Fruit fly (Drosophila melanogaster) whole organism, prepupa: Measurements from ENCODE around the gene CG31220.
A peak's percentile ranks its signal among the peaks of the same experiment; 100 is the strongest.

Experiments used
- Blimp-1 ChIP-seq: fragments of 200-800 bp; sonication (Bioruptor generic); optimal IDR thresholded peaks from 3 replicates; lab custom pipeline; 2017; ENCODE audit warnings: missing biosample characterization, missing genetic modification characterization, mild to moderate bottlenecking, moderate library complexity, missing genetic modification reagents
- CG10631 ChIP-seq: fragments of 200-800 bp; sonication (Bioruptor generic); optimal IDR thresholded peaks from 2 replicates; lab custom pipeline; 2016; ENCODE audit warnings: missing biosample characterization, missing genetic modification characterization
- CG10669 ChIP-seq: fragments of 200-800 bp; sonication (Bioruptor generic); optimal IDR thresholded peaks from 3 replicates; lab custom pipeline; 2018; ENCODE audit warnings: missing biosample characterization, mild to moderate bottlenecking, missing genetic modification characterization, moderate library complexity
- CG11902 ChIP-seq: fragments of 200-800 bp; sonication (Bioruptor generic); optimal IDR thresholded peaks from 3 replicates; lab custom pipeline; 2016; ENCODE audit warnings: missing biosample characterization, missing genetic modification characterization
- CG15336 ChIP-seq: fragments of 200-800 bp; sonication (Bioruptor generic); IDR thresholded peaks from 2 replicates; pipeline ENCODE4 v1.3.6; 2022; ENCODE audit warnings: missing biosample characterization, missing genetic modification characterization
- CG1621 ChIP-seq: fragments of 200-800 bp; sonication (Bioruptor generic); optimal IDR thresholded peaks from 3 replicates; lab custom pipeline; 2018; ENCODE audit warnings: missing biosample characterization, mild to moderate bottlenecking, missing genetic modification characterization
- CG3032 ChIP-seq: fragments of 200-800 bp; optimal IDR thresholded peaks from 2 replicates; lab custom pipeline; 2019; ENCODE audit warnings: missing biosample characterization, mild to moderate bottlenecking, missing genetic modification characterization, moderate library complexity
- CG32006 ChIP-seq: fragments of 200-800 bp; sonication (Bioruptor generic); optimal IDR thresholded peaks from 3 replicates; lab custom pipeline; 2017; ENCODE audit warnings: missing biosample characterization, mild to moderate bottlenecking, missing genetic modification characterization
- CG34406 ChIP-seq: fragments of 200-800 bp; sonication (Bioruptor generic); optimal IDR thresholded peaks from 3 replicates; lab custom pipeline; 2016; ENCODE audit warnings: missing biosample characterization, missing genetic modification characterization
- CG3919 ChIP-seq: fragments of 200-800 bp; sonication (Bioruptor generic); optimal IDR thresholded peaks from 3 replicates; lab custom pipeline; 2016; ENCODE audit warnings: missing biosample characterization, missing genetic modification characterization
- CG4318 ChIP-seq: fragments of 200-800 bp; sonication (Bioruptor generic); optimal IDR thresholded peaks from 3 replicates; lab custom pipeline; 2017; ENCODE audit warnings: missing biosample characterization, mild to moderate bottlenecking, missing genetic modification characterization
- CG6163 ChIP-seq: fragments of 200-800 bp; sonication (Bioruptor generic); IDR thresholded peaks from 3 replicates; pipeline ENCODE4 v1.3.6; 2022; ENCODE audit warnings: missing biosample characterization, missing genetic modification characterization
- CG6276 ChIP-seq: fragments of 200-800 bp; sonication (Bioruptor generic); optimal IDR thresholded peaks from 2 replicates; lab custom pipeline; 2017; ENCODE audit warnings: missing biosample characterization, mild to moderate bottlenecking, missing genetic modification characterization
- CG6792 ChIP-seq: fragments of 200-800 bp; sonication (Bioruptor generic); optimal IDR thresholded peaks from 3 replicates; lab custom pipeline; 2016; ENCODE audit warnings: missing biosample characterization, missing genetic modification characterization
- CG6808 ChIP-seq: fragments of 200-800 bp; sonication (Bioruptor generic); optimal IDR thresholded peaks from 3 replicates; lab custom pipeline; 2017; ENCODE audit warnings: missing biosample characterization, missing genetic modification characterization, mild to moderate bottlenecking, moderate library complexity, missing genetic modification reagents
- CG6854 ChIP-seq: fragments of 200-800 bp; sonication (Bioruptor generic); optimal IDR thresholded peaks from 2 replicates; lab custom pipeline; 2017; ENCODE audit warnings: missing biosample characterization, mild to moderate bottlenecking, missing genetic modification characterization
- CG8119 ChIP-seq: fragments of 200-800 bp; sonication (Bioruptor generic); IDR thresholded peaks from 3 replicates; pipeline ENCODE4 v1.3.6; 2022; ENCODE audit warnings: missing biosample characterization, missing genetic modification characterization
- CG8632 ChIP-seq: fragments of 200-800 bp; sonication (Bioruptor generic); optimal IDR thresholded peaks from 3 replicates; lab custom pipeline; 2016; ENCODE audit warnings: missing biosample characterization, missing genetic modification characterization
- Eip75B ChIP-seq: fragments of 200-800 bp; sonication (Bioruptor generic); optimal IDR thresholded peaks from 3 replicates; lab custom pipeline; 2016; ENCODE audit warnings: missing biosample characterization, missing genetic modification characterization
- Eip78C ChIP-seq: fragments of 200-800 bp; sonication (Bioruptor generic); peaks from one replicate; lab custom pipeline; 2016; ENCODE audit warnings: missing biosample characterization, missing genetic modification characterization
- Eip93F ChIP-seq: fragments of 200-800 bp; sonication (Bioruptor generic); optimal IDR thresholded peaks from 2 replicates; lab custom pipeline; 2016; ENCODE audit warnings: missing biosample characterization, mild to moderate bottlenecking, missing genetic modification characterization
- Ets21C ChIP-seq: fragments of 200-800 bp; sonication (Bioruptor generic); optimal IDR thresholded peaks from 3 replicates; lab custom pipeline; 2016; ENCODE audit warnings: missing biosample characterization, missing genetic modification characterization
- Gug ChIP-seq: fragments of 200-800 bp; sonication (Bioruptor generic); IDR thresholded peaks from 2 replicates; pipeline ENCODE4 v1.3.6; 2022; ENCODE audit warnings: missing biosample characterization, missing genetic modification characterization
- Hr39 ChIP-seq: fragments of 200-800 bp; sonication (Bioruptor generic); optimal IDR thresholded peaks from 2 replicates; lab custom pipeline; 2016; ENCODE audit warnings: missing biosample characterization, missing genetic modification characterization
- Hr4 ChIP-seq: fragments of 200-800 bp; sonication (Bioruptor generic); optimal IDR thresholded peaks from 3 replicates; lab custom pipeline; 2016; ENCODE audit warnings: missing biosample characterization, missing genetic modification characterization
- Lpt ChIP-seq: fragments of 200-800 bp; sonication (Bioruptor generic); optimal IDR thresholded peaks from 3 replicates; lab custom pipeline; 2016; ENCODE audit warnings: missing biosample characterization, missing genetic modification characterization
- Met ChIP-seq: fragments of 200-800 bp; sonication (Bioruptor generic); optimal IDR thresholded peaks from 3 replicates; lab custom pipeline; 2016; ENCODE audit warnings: missing biosample characterization, missing genetic modification characterization
- OdsH ChIP-seq: fragments of 200-800 bp; sonication (Bioruptor generic); optimal IDR thresholded peaks from 3 replicates; lab custom pipeline; 2016; ENCODE audit warnings: missing biosample characterization, missing genetic modification characterization
- Sox102F ChIP-seq: fragments of 200-800 bp; sonication (Bioruptor generic); optimal IDR thresholded peaks from 2 replicates; lab custom pipeline; 2016; ENCODE audit warnings: missing biosample characterization, mild to moderate bottlenecking, missing genetic modification characterization
- Sox14 ChIP-seq: fragments of 200-800 bp; sonication (Bioruptor generic); optimal IDR thresholded peaks from 3 replicates; lab custom pipeline; 2016; ENCODE audit warnings: missing biosample characterization, missing genetic modification characterization
- acj6 ChIP-seq: fragments of 200-800 bp; sonication (Bioruptor generic); optimal IDR thresholded peaks from 3 replicates; lab custom pipeline; 2016; ENCODE audit warnings: missing biosample characterization, missing genetic modification characterization
- dac ChIP-seq: fragments of 200-800 bp; sonication (Bioruptor generic); optimal IDR thresholded peaks from 2 replicates; lab custom pipeline; 2017; ENCODE audit warnings: missing biosample characterization, mild to moderate bottlenecking, missing genetic modification characterization
- dsx ChIP-seq: fragments of 200-800 bp; optimal IDR thresholded peaks from 3 replicates; lab custom pipeline; 2019; ENCODE audit warnings: missing biosample characterization, mild to moderate bottlenecking, missing genetic modification characterization, moderate library complexity; ENCODE audit not compliant: poor library complexity, severe bottlenecking
- eg ChIP-seq: fragments of 200-800 bp; sonication (Bioruptor generic); IDR thresholded peaks from 3 replicates; pipeline ENCODE4 v1.3.6; 2022; ENCODE audit warnings: missing biosample characterization, missing genetic modification characterization
- fd59A ChIP-seq: fragments of 200-800 bp; sonication (Bioruptor generic); optimal IDR thresholded peaks from 2 replicates; lab custom pipeline; 2017; ENCODE audit warnings: missing biosample characterization, mild to moderate bottlenecking, missing genetic modification characterization, missing genetic modification reagents
- fd85E ChIP-seq: fragments of 200-800 bp; sonication (Bioruptor generic); optimal IDR thresholded peaks from 3 replicates; lab custom pipeline; 2016; ENCODE audit warnings: missing biosample characterization, missing genetic modification characterization
- fkh ChIP-seq: fragments of 200-800 bp; sonication (Bioruptor generic); optimal IDR thresholded peaks from 3 replicates; lab custom pipeline; 2017; ENCODE audit warnings: missing biosample characterization, mild to moderate bottlenecking, missing genetic modification characterization, moderate library complexity
- lz ChIP-seq: fragments of 200-800 bp; sonication (Bioruptor generic); optimal IDR thresholded peaks from 3 replicates; lab custom pipeline; 2016; ENCODE audit warnings: missing biosample characterization, missing genetic modification characterization
- pdm3 ChIP-seq: fragments of 200-800 bp; sonication (Bioruptor generic); optimal IDR thresholded peaks from 3 replicates; lab custom pipeline; 2016; ENCODE audit warnings: missing biosample characterization, missing genetic modification characterization
- salr ChIP-seq, 2 experiments: fragments of 200-800 bp; sonication (Bioruptor generic); optimal IDR thresholded peaks; 3 replicates each; lab custom pipeline; 2016 to 2018; ENCODE audit warnings: missing biosample characterization in 2 of 2, missing genetic modification characterization in 2 of 2, mild to moderate bottlenecking in 1 of 2
- spab ChIP-seq: fragments of 200-800 bp; sonication (Bioruptor generic); optimal IDR thresholded peaks from 2 replicates; lab custom pipeline; 2017; ENCODE audit warnings: missing biosample characterization, mild to moderate bottlenecking, missing genetic modification characterization, missing genetic modification reagents
- ss ChIP-seq, 2 experiments: fragments of 200-800 bp; sonication (Bioruptor generic); optimal IDR thresholded peaks; 2 replicates in 1 of 2; 3 replicates in 1 of 2; lab custom pipeline; 2017 to 2018; ENCODE audit warnings: mild to moderate bottlenecking in 2 of 2, missing biosample characterization in 2 of 2, missing genetic modification characterization in 2 of 2, moderate library complexity in 1 of 2
- topi ChIP-seq: fragments of 200-800 bp; sonication (Bioruptor generic); optimal IDR thresholded peaks from 3 replicates; lab custom pipeline; 2016; ENCODE audit warnings: missing biosample characterization, missing genetic modification characterization
- vri ChIP-seq: fragments of 200-800 bp; sonication (Bioruptor generic); optimal IDR thresholded peaks from 3 replicates; lab custom pipeline; 2016; ENCODE audit warnings: missing biosample characterization, mild to moderate bottlenecking, missing genetic modification characterization

CG31220 gene

DNA sequence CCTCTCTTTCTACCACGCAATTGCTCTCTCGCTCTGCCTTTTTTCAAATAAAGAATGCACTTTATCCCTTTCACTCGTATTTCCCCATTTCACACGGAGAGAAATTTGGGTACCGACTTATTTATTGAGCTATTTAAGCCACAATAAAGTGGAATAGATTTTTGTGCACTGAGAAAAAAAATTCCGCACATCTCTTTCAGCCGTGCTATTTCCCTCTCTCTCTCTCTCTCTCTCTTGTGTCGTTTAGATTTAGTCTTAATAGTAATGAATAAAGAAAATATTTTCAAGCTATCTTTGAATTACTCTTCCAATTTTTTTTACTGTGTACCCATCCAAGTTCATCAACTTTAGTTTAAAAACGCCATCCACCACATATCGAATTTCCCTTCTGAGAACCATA, 24.7 kb upstream of the CG31220 start (continued):
- TF ChIP-seq Hr39 (GFP tag; lab: Kevin White, UChicago) (peak; percentile 80), CG6163 (peak; percentile 72), dsx (no peak), fd85E (GFP tag; lab: Kevin White, UChicago) (no peak), Eip93F (GFP tag; lab: Kevin White, UChicago) (no peak), Ets21C (peak; percentile 70), fd59A (GFP tag; lab: Kevin White, UChicago) (peak; percentile 43), topi (peak; percentile 80), OdsH (GFP tag; lab: Kevin White, UChicago) (peak; percentile 79), CG15336 (GFP tag; lab: Robert Waterston, UW) (peak; percentile 78), Hr4 (GFP tag; lab: Kevin White, UChicago) (peak; percentile 74), CG6854 (GFP tag; lab: Kevin White, UChicago) (no peak), salr (GFP tag; optimal IDR thresholded peaks at IDR 0.05; lab: Kevin White, UChicago) (peak; percentile 29 to 46), ss (GFP tag; optimal IDR thresholded peaks at IDR 0.05; lab: Kevin White, UChicago) (peak in 1 of 2 experiments; percentile 50), Eip78C (GFP tag; lab: Kevin White, UChicago) (peak; percentile 94), CG32006 (GFP tag; lab: Kevin White, UChicago) (peak; percentile 75), CG1621 (peak; percentile 24), CG10669 (GFP tag; lab: Kevin White, UChicago) (peak; percentile 65), CG3032 (tag; lab: Kevin White, UChicago) (peak; percentile 54), Met (GFP tag; lab: Kevin White, UChicago) (peak; percentile 81), acj6 (GFP tag; lab: Kevin White, UChicago) (peak; percentile 81), dac (peak; percentile 22), CG8632 (GFP tag; lab: Kevin White, UChicago) (peak; percentile 69), CG6792 (GFP tag; lab: Kevin White, UChicago) (peak; percentile 78), eg (peak; percentile 80), Sox102F (GFP tag; lab: Kevin White, UChicago) (peak; percentile 64), spab (GFP tag; lab: Kevin White, UChicago) (peak; percentile 32), Eip75B (GFP tag; lab: Kevin White, UChicago) (peak; percentile 83), Sox14 (GFP tag; lab: Kevin White, UChicago) (peak; percentile 78), vri (GFP tag; lab: Kevin White, UChicago) (no peak), pdm3 (GFP tag; lab: Kevin White, UChicago) (peak; percentile 82), CG11902 (GFP tag; lab: Kevin White, UChicago) (peak; percentile 67), CG6808 (GFP tag; lab: Kevin White, UChicago) (peak; percentile 40), CG34406 (GFP tag; lab: Kevin White, UChicago) (peak; percentile 76), Gug (GFP tag; lab: Robert Waterston, UW) (peak; percentile 42), CG3919 (peak; percentile 79), Blimp-1 (GFP tag; lab: Kevin White, UChicago) (peak; percentile 28), lz (GFP tag; lab: Kevin White, UChicago) (peak; percentile 77), CG10631 (GFP tag; lab: Kevin White, UChicago) (peak; percentile 60), CG8119 (GFP tag; lab: Robert Waterston, UW) (peak; percentile 66), CG6276 (GFP tag; lab: Kevin White, UChicago) (peak; percentile 46), CG4318 (peak; percentile 59), Lpt (GFP tag; lab: Kevin White, UChicago) (peak; percentile 68), fkh (GFP tag; lab: Kevin White, UChicago) (no peak)
